Worm (Caenorhabditis elegans) whole organism, early embryonic: ENCODE measurements around the gene hsp-90.
A peak's percentile ranks its signal among the peaks of the same experiment; 100 is the strongest.

Source experiments
- ama-1 ChIP-seq: fragments of 150-350 bp; optimal IDR thresholded peaks from 2 replicates; lab custom pipeline; 2014
- ets-7 ChIP-seq: sonication (generic microtip); optimal IDR thresholded peaks from 2 replicates; lab custom pipeline; 2016; ENCODE audit warnings: missing genotype, missing genetic modification characterization, missing compliant biosample characterization
- hmg-4 ChIP-seq: fragments of 200-800 bp; sonication (Bioruptor generic); optimal IDR thresholded peaks from 2 replicates; lab custom pipeline; 2018; ENCODE audit warnings: mild to moderate bottlenecking, missing genetic modification characterization, missing compliant biosample characterization
- pes-1 ChIP-seq: fragments of 200-800 bp; sonication (Bioruptor generic); IDR thresholded peaks from 2 replicates; pipeline ENCODE4 v1.3.6; 2022; ENCODE audit warnings: missing genetic modification reagents, missing genetic modification characterization, missing compliant biosample characterization
- scrt-1 ChIP-seq: fragments of 200-800 bp; sonication (Bioruptor generic); IDR thresholded peaks from 2 replicates; pipeline ENCODE4 v1.3.6; 2022; ENCODE audit warnings: missing genetic modification characterization, missing compliant biosample characterization
- sea-1 ChIP-seq: fragments of 200-800 bp; sonication (Bioruptor generic); conservative IDR thresholded peaks from 2 replicates; pipeline ENCODE4 v1.3.6; 2022; ENCODE audit warnings: missing genetic modification characterization, missing compliant biosample characterization

DNA sequence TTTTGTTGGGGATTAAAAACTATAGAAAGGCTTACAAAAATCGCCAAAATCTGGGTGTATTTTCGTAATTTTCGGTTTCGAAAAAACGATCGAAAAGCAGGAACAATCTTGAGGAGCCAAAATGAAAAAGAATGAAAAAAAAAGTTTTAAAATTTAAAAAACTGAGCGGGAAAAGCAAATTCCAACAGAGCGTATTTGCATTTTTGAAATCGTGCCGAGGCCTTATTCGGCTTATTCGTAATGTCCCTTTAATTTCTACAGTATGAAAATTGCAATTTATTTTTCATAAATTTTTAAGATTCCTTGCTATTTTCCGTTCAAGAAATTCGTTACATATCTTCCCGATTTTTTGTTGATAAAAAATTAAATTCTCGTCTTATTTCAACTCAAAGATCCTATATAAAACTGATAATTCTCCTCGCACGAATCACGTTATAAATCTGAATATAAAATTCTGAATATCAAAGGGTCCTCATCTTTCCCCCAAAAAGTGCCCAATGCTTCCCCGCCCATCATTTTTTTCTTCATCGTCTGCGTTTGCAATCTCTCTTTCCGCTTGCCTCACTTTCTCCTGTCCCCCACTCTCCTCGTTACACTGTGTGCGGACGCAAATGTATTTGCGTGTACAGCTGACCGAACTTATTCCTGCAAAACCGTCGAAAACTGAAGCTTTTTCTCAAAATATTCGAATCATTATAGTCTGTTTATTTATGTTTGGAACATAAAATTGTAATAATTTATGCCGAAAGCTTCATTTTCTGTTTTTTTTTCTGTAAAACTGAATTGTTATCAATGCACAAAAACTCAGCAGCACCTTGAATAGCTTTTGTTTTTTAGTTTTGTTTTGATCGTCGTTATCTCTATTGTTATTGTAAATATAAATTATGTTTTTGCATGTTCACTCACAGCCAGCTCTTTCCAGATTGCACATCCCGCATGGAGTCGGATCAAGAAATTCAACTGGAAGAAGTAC, 38.6 kb upstream of the hsp-90 start, which contains the start of the genes rfc-1 and pmp-3:
- TF ChIP-seq pes-1 (GFP tag; lab: Robert Waterston, UW) (no peak), hmg-4 (GFP tag; lab: Kevin White, UChicago) (peak; percentile 36), scrt-1 (GFP tag; lab: Robert Waterston, UW) (no peak), sea-1 (no peak), ama-1 (no peak), ets-7 (tag; lab: Kevin White, UChicago) (no peak)
